Worm (Caenorhabditis elegans) whole organism, L1 larva: ENCODE data around the gene F01D5.6.

Source experiments
- alr-1 ChIP-seq: fragments of 200-800 bp; sonication (Bioruptor generic); optimal IDR thresholded peaks from 2 replicates; lab custom pipeline; 2018; ENCODE audit warnings: borderline replicate concordance, mild to moderate bottlenecking, missing genetic modification characterization, missing compliant biosample characterization
- ama-1 ChIP-seq: fragments of 150-350 bp; optimal IDR thresholded peaks from 2 replicates; lab custom pipeline; 2014
- blmp-1 ChIP-seq: fragments of 150-350 bp; optimal IDR thresholded peaks from 2 replicates; lab custom pipeline; 2014; ENCODE audit warnings: missing biosample characterization, missing genetic modification characterization
- ceh-63 ChIP-seq: fragments of 200-800 bp; sonication (Bioruptor generic); optimal IDR thresholded peaks from 2 replicates; lab custom pipeline; 2018; ENCODE audit warnings: mild to moderate bottlenecking, missing genetic modification characterization, missing compliant biosample characterization
- ces-1 ChIP-seq: fragments of 150-350 bp; optimal IDR thresholded peaks from 2 replicates; lab custom pipeline; 2014; ENCODE audit warnings: missing biosample characterization, missing genetic modification reagents, missing genetic modification characterization
- efl-1 ChIP-seq, 4 experiments: fragments of 150-350 bp; optimal IDR thresholded peaks in 3 of 4; peaks in 1 of 4; 1 replicate in 1 of 4; 2 replicates in 3 of 4; lab custom pipeline; 2014; ENCODE audit warnings: missing biosample characterization in 2 of 4, missing genetic modification characterization in 2 of 4, missing genetic modification reagents in 2 of 4
- elt-2 ChIP-seq: sonication (generic microtip); optimal IDR thresholded peaks from 2 replicates; lab custom pipeline; 2016; ENCODE audit warnings: missing genetic modification characterization, mild to moderate bottlenecking, inconsistent platforms, missing compliant biosample characterization, missing genetic modification reagents
- isw-1 ChIP-seq: fragments of 200-800 bp; sonication (Bioruptor generic); IDR thresholded peaks from 2 replicates; pipeline ENCODE4 v1.3.6; 2022; ENCODE audit warnings: missing genetic modification characterization, missing compliant biosample characterization
- nhr-237 ChIP-seq: fragments of 150-350 bp; optimal IDR thresholded peaks from 2 replicates; lab custom pipeline; 2014; ENCODE audit warnings: missing biosample characterization, missing genetic modification characterization
- nhr-71 ChIP-seq: sonication (generic microtip); optimal IDR thresholded peaks from 2 replicates; lab custom pipeline; 2016; ENCODE audit warnings: mild to moderate bottlenecking, missing genetic modification characterization, moderate library complexity, missing compliant biosample characterization
- snu-23 ChIP-seq: sonication (generic microtip); optimal IDR thresholded peaks from 2 replicates; lab custom pipeline; 2016; ENCODE audit warnings: missing genetic modification characterization, missing compliant biosample characterization
- sptf-1 ChIP-seq: fragments of 150-350 bp; optimal IDR thresholded peaks from 2 replicates; lab custom pipeline; 2014; ENCODE audit warnings: missing biosample characterization, missing genetic modification characterization
- unc-130 ChIP-seq: fragments of 150-350 bp; optimal IDR thresholded peaks from 2 replicates; lab custom pipeline; 2017; ENCODE audit warnings: missing biosample characterization, missing genetic modification characterization, inconsistent platforms
- ztf-4 ChIP-seq: fragments of 150-350 bp; optimal IDR thresholded peaks from 2 replicates; lab custom pipeline; 2014; ENCODE audit warnings: missing biosample characterization, missing genetic modification characterization

Gene F01D5.6

DNA sequence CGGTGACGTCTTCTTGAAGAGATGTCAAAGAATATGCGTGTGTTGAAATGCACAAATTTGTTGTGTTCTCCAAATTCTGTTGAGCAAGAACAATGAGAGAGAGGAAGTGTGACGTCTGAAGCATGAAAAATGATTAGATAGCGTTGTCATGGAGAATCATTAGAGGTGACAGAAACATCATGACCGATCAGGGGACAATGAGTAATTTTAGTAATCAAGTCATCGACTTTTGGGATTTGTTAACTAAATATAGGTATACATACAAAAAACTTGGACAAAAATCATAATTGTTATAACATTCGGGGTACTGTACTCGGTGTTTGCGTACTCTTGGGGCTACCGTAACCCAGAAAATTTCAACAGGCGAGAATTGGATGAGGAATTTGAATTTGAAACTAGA, 45.9 kb downstream of the F01D5.6 start, which contains the start of gene daf-5:
Gene daf-5 (minus strand): TSS at position 101 of the 400 bp plus-strand sequence.
- TF ChIP-seq ztf-4 (tag; lab: Kevin White, UChicago) = no peak
- TF ChIP-seq nhr-71 (tag; lab: Kevin White, UChicago) = peak; percentile 15

DNA sequence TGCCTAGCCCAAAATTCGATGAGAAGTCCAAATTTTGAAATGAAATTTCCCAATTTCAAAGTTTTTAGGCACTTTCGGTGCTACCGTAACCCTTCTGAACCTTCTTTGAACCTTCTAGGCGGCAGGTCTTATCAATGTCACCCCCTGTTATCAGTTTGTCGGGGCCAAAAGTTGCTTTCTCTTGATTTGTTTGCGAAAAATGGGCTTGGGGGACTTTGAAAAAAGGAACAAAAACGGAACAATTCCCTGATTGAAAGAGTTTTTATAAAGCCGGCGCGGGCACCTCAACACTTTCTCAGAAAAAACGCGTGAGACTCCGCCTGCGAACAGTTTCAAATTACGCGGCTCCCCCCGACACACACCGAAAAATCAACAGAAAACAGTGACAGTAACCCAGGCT, 46.8 kb downstream of the F01D5.6 start:
- peak; percentile 50 for TF ChIP-seq elt-2
- no peak for TF ChIP-seq ces-1
- TF ChIP-seq snu-23 (GFP tag; lab: Kevin White, UChicago) = no peak
- no peak for TF ChIP-seq ceh-63 (GFP tag; lab: Kevin White, UChicago)

DNA sequence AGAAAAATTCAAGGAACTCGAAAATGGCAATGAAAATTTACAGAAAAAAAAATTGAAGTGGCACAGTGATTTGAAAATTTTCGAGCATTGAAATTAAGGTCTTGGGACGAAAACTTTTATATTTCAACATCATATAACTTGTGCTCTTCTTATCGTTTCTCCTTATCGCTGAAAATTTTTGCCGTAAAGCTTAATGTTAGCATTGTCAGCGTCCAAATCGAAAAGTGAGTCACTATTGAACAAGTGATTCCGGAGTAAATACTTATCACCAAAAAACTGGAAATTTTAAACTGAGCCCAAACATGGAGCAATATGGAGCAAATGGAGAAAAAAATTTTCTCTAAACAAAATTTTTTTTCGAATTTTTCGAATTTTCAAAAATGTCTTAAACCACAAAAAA, 49.4 kb downstream of the F01D5.6 start:
- TF ChIP-seq unc-130 (tag; lab: Kevin White, UChicago) = no peak
- no peak for TF ChIP-seq blmp-1 (tag; lab: Kevin White, UChicago)
- peak; percentile 69 for TF ChIP-seq elt-2
- TF ChIP-seq efl-1 (optimal IDR thresholded peaks at IDR 0.05; lab: Kevin White, UChicago) = no peak
- peak in 1 of 2 experiments; percentile 83 for TF ChIP-seq efl-1 (GFP tag; optimal IDR thresholded peaks at IDR 0.05 in 1 of 2; lab: Kevin White, UChicago)
- no peak for TF ChIP-seq sptf-1
- no peak for TF ChIP-seq ama-1 (lab: Kevin White, UChicago)
- no peak for TF ChIP-seq alr-1 (tag; lab: Kevin White, UChicago)
- TF ChIP-seq nhr-237 = no peak
- no peak for TF ChIP-seq isw-1 (GFP tag; lab: Robert Waterston, UW)
